Worm (Caenorhabditis elegans) whole organism, late embryonic: ENCODE results near the gene T04C12.7.

Source experiments
- K09A11.1 ChIP-seq: sonication (generic microtip); optimal IDR thresholded peaks from 2 replicates; lab custom pipeline; 2017; ENCODE audit warnings: antibody characterized with exemption, mild to moderate bottlenecking, missing genetic modification characterization, missing compliant biosample characterization; ENCODE audit not compliant: insufficient read depth
- ama-1 ChIP-seq: fragments of 150-350 bp; optimal IDR thresholded peaks from 2 replicates; lab custom pipeline; 2014
- ceh-9 ChIP-seq: sonication (generic microtip); optimal IDR thresholded peaks from 2 replicates; lab custom pipeline; 2016; ENCODE audit warnings: mild to moderate bottlenecking, missing genetic modification characterization, inconsistent platforms, missing compliant biosample characterization
- elt-4 ChIP-seq: sonication (generic microtip); optimal IDR thresholded peaks from 2 replicates; lab custom pipeline; 2016; ENCODE audit warnings: missing genetic modification characterization, missing compliant biosample characterization
- fkh-10 ChIP-seq: fragments of 150-350 bp; optimal IDR thresholded peaks from 2 replicates; lab custom pipeline; 2014; ENCODE audit warnings: missing biosample characterization, missing genetic modification reagents, missing genetic modification characterization
- madf-2 ChIP-seq: sonication (generic microtip); optimal IDR thresholded peaks from 2 replicates; lab custom pipeline; 2017; ENCODE audit warnings: missing genetic modification characterization, missing compliant biosample characterization
- pag-3 ChIP-seq: sonication (generic microtip); optimal IDR thresholded peaks from 2 replicates; lab custom pipeline; 2016; ENCODE audit warnings: missing compliant biosample characterization, missing genetic modification characterization, borderline replicate concordance
- pqm-1 ChIP-seq: sonication (generic microtip); optimal IDR thresholded peaks from 2 replicates; lab custom pipeline; 2016; ENCODE audit warnings: missing genetic modification characterization, missing compliant biosample characterization
- sox-2 ChIP-seq: fragments of 200-800 bp; sonication (Bioruptor generic); IDR thresholded peaks from 2 replicates; pipeline ENCODE4 v1.3.6; 2022; ENCODE audit warnings: missing genetic modification reagents, missing genetic modification characterization, missing compliant biosample characterization
- tbx-2 ChIP-seq: sonication (generic microtip); optimal IDR thresholded peaks from 2 replicates; lab custom pipeline; 2016; ENCODE audit warnings: missing genetic modification characterization, missing compliant biosample characterization

DNA sequence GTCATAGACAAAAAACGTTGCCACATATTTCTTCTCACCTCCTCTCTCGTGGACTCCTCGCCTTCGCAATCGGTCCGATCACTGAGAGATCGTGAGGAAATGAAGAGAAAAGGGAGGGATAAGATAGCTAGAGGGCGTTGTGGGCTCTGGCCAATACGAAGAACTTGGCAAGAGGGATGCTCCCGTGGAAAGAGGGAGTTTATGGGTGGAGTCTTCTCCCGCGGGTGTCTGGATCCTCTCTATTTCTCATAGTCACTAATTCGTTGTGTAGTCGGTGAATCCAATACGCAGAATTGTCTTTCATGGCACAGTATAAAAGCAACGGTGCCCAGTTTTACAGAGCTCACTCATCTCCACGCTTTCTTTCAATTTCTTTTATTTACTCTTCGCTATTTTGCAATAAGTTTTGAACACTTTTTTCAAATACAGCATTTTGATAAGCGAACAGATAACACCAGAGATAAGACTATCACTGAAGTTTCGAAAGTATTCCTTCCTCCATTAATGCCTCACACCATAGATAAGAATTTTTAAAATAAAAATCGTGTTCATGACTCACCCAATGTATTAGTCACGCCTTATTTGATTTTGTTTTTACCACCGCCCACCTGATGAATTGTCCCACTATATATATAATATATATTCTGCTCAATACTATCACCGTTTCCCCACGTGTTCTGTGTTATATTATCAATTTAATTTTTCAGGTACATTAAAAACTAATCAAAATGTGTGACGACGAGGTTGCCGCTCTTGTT is 26.6 kb downstream of the T04C12.7 start, which contains the start of gene act-1:
- TF ChIP-seq pqm-1 (no peak), tbx-2 (tag; lab: Kevin White, UChicago) (peak; percentile 5), ceh-9 (tag; lab: Kevin White, UChicago) (no peak), ama-1 (no peak), madf-2 (no peak), elt-4 (tag; lab: Kevin White, UChicago) (no peak), sox-2 (GFP tag; lab: Robert Waterston, UW) (no peak), pag-3 (tag; lab: Kevin White, UChicago) (no peak), K09A11.1 (tag; lab: Kevin White, UChicago) (no peak), fkh-10 (no peak)
